Fruit fly (Drosophila melanogaster): ENCODE data around the gene mys.

The mys gene

DNA sequence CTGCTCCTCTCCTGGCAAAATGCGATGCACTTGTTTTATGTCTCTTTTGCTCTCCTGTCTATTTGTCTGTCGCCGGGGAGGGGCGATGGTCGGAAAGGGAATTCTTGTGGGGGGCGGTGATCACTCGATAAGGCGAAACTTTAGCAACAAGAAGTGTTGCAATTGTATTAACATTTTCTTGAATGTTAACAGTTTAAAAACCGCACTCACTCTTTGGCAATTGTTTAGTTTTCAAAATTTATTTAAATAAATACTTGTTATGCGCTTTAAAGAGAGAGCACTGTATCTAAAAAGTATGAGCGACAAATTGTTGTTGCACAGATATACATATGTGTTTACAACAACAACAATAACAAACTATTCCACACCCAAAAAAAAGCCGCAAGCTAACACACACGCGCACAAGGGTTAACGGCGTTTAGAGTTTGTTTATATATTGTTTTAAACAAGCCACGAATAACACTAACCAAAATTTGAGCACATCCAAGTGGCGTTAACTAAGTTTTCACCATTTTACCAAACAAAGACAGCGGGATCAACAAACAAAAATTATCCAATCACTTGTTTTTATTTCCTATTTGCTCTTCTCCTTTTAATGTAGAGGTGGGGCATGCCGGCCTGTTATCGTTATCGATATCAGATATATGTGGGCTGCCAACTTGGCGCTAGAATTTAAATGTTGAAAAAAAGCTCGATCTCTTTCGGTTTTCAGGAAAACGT lies 40.2 kb downstream of the mys start, which contains the start of gene CG2258 (continued):
- TF ChIP-seq TFAM (GFP tag; optimal IDR thresholded peaks at IDR 0.05) (peak; percentile 7), CG4282 (GFP tag; optimal IDR thresholded peaks at IDR 0.05) (no peak), zen2 (GFP tag; IDR thresholded peaks at IDR 0.05; ENCODE audit: partially characterized antibody) (0 out of 3 replicates have a peak, but pooled peaks have one; percentile 15), pnt (GFP tag; optimal IDR thresholded peaks at IDR 0.05) (no peak), CG15601 (tag; optimal IDR thresholded peaks at IDR 0.05) (peak; percentile 77), CG32767 (GFP tag; IDR thresholded peaks at IDR 0.05) (peak; percentile 76), da (GFP tag; optimal IDR thresholded peaks at IDR 0.05) (no peak), gcm2 (GFP tag; optimal IDR thresholded peaks at IDR 0.05) (no peak), CG11085 (GFP tag; IDR thresholded peaks at IDR 0.05) (peak; percentile 44; the same call in 1 of the 2 replicates), CG12942 (GFP tag; optimal IDR thresholded peaks at IDR 0.05) (peak; percentile 70), Six4 (GFP tag; optimal IDR thresholded peaks at IDR 0.05) (peak; percentile 73), ham (GFP tag; IDR thresholded peaks at IDR 0.05) (peak; percentile 43; the same call in 1 of the 2 replicates), Atf3 (GFP tag; optimal IDR thresholded peaks at IDR 0.05) (peak; percentile 45), peb (GFP tag; IDR thresholded peaks at IDR 0.05) (peak; percentile 61), toy (GFP tag; IDR thresholded peaks at IDR 0.05) (peak; percentile 73), CG15514 (GFP tag; optimal IDR thresholded peaks at IDR 0.05) (peak; percentile 85), CG3726 (GFP tag; IDR thresholded peaks at IDR 0.05) (peak; percentile 82), CG9817 (tag; optimal IDR thresholded peaks at IDR 0.05) (peak; percentile 89), CrebB (tag; optimal IDR thresholded peaks at IDR 0.05) (peak; percentile 74), rib (GFP tag; IDR thresholded peaks at IDR 0.05) (peak; percentile 55; the same call in 1 of the 2 replicates), CkIIα-i1 (GFP tag; IDR thresholded peaks at IDR 0.05) (peak; percentile 22; the same call in 1 of the 2 replicates), chif (GFP tag; optimal IDR thresholded peaks at IDR 0.05) (peak; percentile 71 to 78), CG2889 (GFP tag; IDR thresholded peaks at IDR 0.05) (peak; percentile 66; the same call in 2 of the 3 replicates), Taf1 (GFP tag; IDR thresholded peaks at IDR 0.05) (peak; percentile 66), exex (tag; optimal IDR thresholded peaks at IDR 0.05) (peak; percentile 46), Dbx (GFP tag; IDR thresholded peaks at IDR 0.05) (peak; percentile 62; the same call in 1 of the 3 replicates), oc (tag; optimal IDR thresholded peaks at IDR 0.05) (peak; percentile 92), prd (optimal IDR thresholded peaks at IDR 0.05) (no peak), prd (GFP tag; IDR thresholded peaks at IDR 0.05) (peak; percentile 86), CG8089 (GFP tag; optimal IDR thresholded peaks at IDR 0.05) (peak; percentile 46), az2 (GFP tag; optimal IDR thresholded peaks at IDR 0.05) (peak; percentile 85), mirr (GFP tag; optimal IDR thresholded peaks at IDR 0.05) (peak; percentile 53), HLHmδ (GFP tag; optimal IDR thresholded peaks at IDR 0.05) (no peak), Side (GFP tag; optimal IDR thresholded peaks at IDR 0.05) (no peak), CG6683 (GFP tag; optimal IDR thresholded peaks at IDR 0.05) (peak; percentile 60), CG1792 (GFP tag; optimal IDR thresholded peaks at IDR 0.05) (peak; percentile 62), lov (optimal IDR thresholded peaks at IDR 0.05) (no peak), lov (GFP tag; IDR thresholded peaks at IDR 0.05) (peak; percentile 82), CG17385 (GFP tag; optimal IDR thresholded peaks at IDR 0.05) (peak; percentile 87), nom (GFP tag; optimal IDR thresholded peaks at IDR 0.05) (peak; percentile 83), Mrtf (GFP tag; IDR thresholded peaks at IDR 0.05) (peak; percentile 80), Hmx (GFP tag; optimal IDR thresholded peaks at IDR 0.05) (peak; percentile 5), ind (GFP tag; optimal IDR thresholded peaks at IDR 0.05) (peak; percentile 87), wek (GFP tag; optimal IDR thresholded peaks at IDR 0.05) (peak; percentile 64), CG7987 (GFP tag; optimal IDR thresholded peaks at IDR 0.05) (peak; percentile 46), YL-1 (GFP tag; optimal IDR thresholded peaks at IDR 0.05) (peak; percentile 27), Hr78 (GFP tag; optimal IDR thresholded peaks at IDR 0.05) (peak in 1 of 2 experiments; percentile 63), Dad (GFP tag; optimal IDR thresholded peaks at IDR 0.05) (no peak), CG2712 (tag; optimal IDR thresholded peaks at IDR 0.05) (peak; percentile 88), CG6813 (GFP tag; optimal IDR thresholded peaks at IDR 0.05) (peak; percentile 83)
